Worm (Caenorhabditis elegans) whole organism, L4 larva: ENCODE results near the gene F42C5.5.

Source experiments
- F26F4.8 ChIP-seq: fragments of 200-800 bp; sonication (Bioruptor generic); conservative IDR thresholded peaks from 2 replicates; pipeline ENCODE4 v1.3.6; 2022; ENCODE audit warnings: missing genetic modification characterization, missing compliant biosample characterization
- F37D6.2 ChIP-seq: sonication (generic microtip); optimal IDR thresholded peaks from 2 replicates; lab custom pipeline; 2016; ENCODE audit warnings: mild to moderate bottlenecking, missing genetic modification characterization, missing compliant biosample characterization
- R02D3.7 ChIP-seq: fragments of 150-350 bp; sonication (generic microtip); optimal IDR thresholded peaks from 3 replicates; lab custom pipeline; 2014; ENCODE audit warnings: missing biosample characterization, missing genetic modification characterization
- Y105C5A.15 ChIP-seq: fragments of 200-800 bp; sonication (Bioruptor generic); IDR thresholded peaks from 2 replicates; pipeline ENCODE4 v1.3.6; 2022; ENCODE audit warnings: missing genetic modification characterization, missing compliant biosample characterization
- Y48G9A.11 ChIP-seq: fragments of 200-800 bp; sonication (Bioruptor generic); IDR thresholded peaks from 2 replicates; pipeline ENCODE4 v1.3.6; 2022; ENCODE audit warnings: missing genetic modification reagents, missing genetic modification characterization, missing compliant biosample characterization
- Y75B8A.6 ChIP-seq: fragments of 200-800 bp; sonication (Bioruptor generic); IDR thresholded peaks from 2 replicates; pipeline ENCODE4 v1.3.6; 2022; ENCODE audit warnings: missing genetic modification reagents, missing genetic modification characterization, missing compliant biosample characterization
- ZK337.2 ChIP-seq: fragments of 200-800 bp; sonication (Bioruptor generic); IDR thresholded peaks from 2 replicates; pipeline ENCODE4 v1.3.6; 2022; ENCODE audit warnings: missing genetic modification reagents, missing genetic modification characterization, missing compliant biosample characterization
- aha-1 ChIP-seq: fragments of 150-350 bp; peaks from one replicate; lab custom pipeline; 2014; ENCODE audit warnings: missing biosample characterization, missing genetic modification characterization
- ceh-28 ChIP-seq: fragments of 150-350 bp; optimal IDR thresholded peaks from 2 replicates; lab custom pipeline; 2014; ENCODE audit warnings: missing biosample characterization, missing genetic modification reagents, missing genetic modification characterization
- ceh-62 ChIP-seq: sonication (generic microtip); optimal IDR thresholded peaks from 2 replicates; lab custom pipeline; 2017; ENCODE audit warnings: missing biosample characterization, missing genetic modification characterization
- ceh-82 ChIP-seq: sonication (generic microtip); optimal IDR thresholded peaks from 2 replicates; lab custom pipeline; 2017; ENCODE audit warnings: missing biosample characterization, missing genetic modification characterization
- ctbp-1 ChIP-seq: fragments of 200-800 bp; sonication (Bioruptor generic); IDR thresholded peaks from 2 replicates; pipeline ENCODE4 v1.3.6; 2022; ENCODE audit warnings: missing genetic modification reagents, missing genetic modification characterization, missing compliant biosample characterization
- daf-8 ChIP-seq: fragments of 200-800 bp; sonication (Bioruptor generic); IDR thresholded peaks from 2 replicates; pipeline ENCODE4 v1.3.6; 2022; ENCODE audit warnings: missing genetic modification characterization, missing compliant biosample characterization
- dmd-6 ChIP-seq: fragments of 200-800 bp; sonication (Bioruptor generic); IDR thresholded peaks from 2 replicates; pipeline ENCODE4 v1.3.6; 2022; ENCODE audit warnings: missing genetic modification reagents, missing genetic modification characterization, missing compliant biosample characterization
- dmd-9 ChIP-seq: fragments of 200-800 bp; sonication (Bioruptor generic); IDR thresholded peaks from 2 replicates; pipeline ENCODE4 v1.3.6; 2022; ENCODE audit warnings: missing genetic modification reagents, missing genetic modification characterization, missing compliant biosample characterization
- dpl-1 ChIP-seq: fragments of 150-350 bp; optimal IDR thresholded peaks from 2 replicates; lab custom pipeline; 2014; ENCODE audit warnings: missing biosample characterization, missing genetic modification reagents, missing genetic modification characterization
- duxl-1 ChIP-seq: sonication (generic microtip); optimal IDR thresholded peaks from 2 replicates; lab custom pipeline; 2016; ENCODE audit warnings: mild to moderate bottlenecking, missing genetic modification characterization, moderate library complexity, missing compliant biosample characterization; ENCODE audit not compliant: poor library complexity
- dve-1 ChIP-seq: sonication (generic microtip); optimal IDR thresholded peaks from 2 replicates; lab custom pipeline; 2017; ENCODE audit warnings: antibody characterized with exemption, mild to moderate bottlenecking, missing genetic modification characterization, missing compliant biosample characterization; ENCODE audit not compliant: insufficient read depth
- gei-8 ChIP-seq: fragments of 200-800 bp; sonication (Bioruptor generic); optimal IDR thresholded peaks from 2 replicates; lab custom pipeline; 2018; ENCODE audit warnings: mild to moderate bottlenecking, missing genetic modification characterization, missing compliant biosample characterization
- hif-1 ChIP-seq, 2 experiments: sonication (generic microtip); optimal IDR thresholded peaks; 2 replicates each; lab custom pipeline; 2016 to 2017; ENCODE audit warnings: missing compliant biosample characterization in 2 of 2, missing genetic modification characterization in 2 of 2, missing genetic modification reagents in 2 of 2, missing genotype in 2 of 2, mild to moderate bottlenecking in 1 of 2
- hlh-30 ChIP-seq: sonication (generic microtip); optimal IDR thresholded peaks from 2 replicates; lab custom pipeline; 2017; ENCODE audit warnings: antibody characterized with exemption, mild to moderate bottlenecking, missing genetic modification characterization, missing compliant biosample characterization; ENCODE audit not compliant: insufficient read depth
- hmg-1.1 ChIP-seq: fragments of 200-800 bp; sonication (Bioruptor generic); IDR thresholded peaks from 2 replicates; pipeline ENCODE4 v1.3.6; 2022; ENCODE audit warnings: missing genetic modification reagents, missing genetic modification characterization, missing compliant biosample characterization
- lim-7 ChIP-seq: fragments of 200-800 bp; sonication (Bioruptor generic); IDR thresholded peaks from 2 replicates; pipeline ENCODE4 v1.3.6; 2022; ENCODE audit warnings: missing genetic modification characterization, missing compliant biosample characterization
- lin-1 ChIP-seq: fragments of 200-800 bp; sonication (Bioruptor generic); IDR thresholded peaks from 2 replicates; pipeline ENCODE4 v1.3.6; 2022; ENCODE audit warnings: missing genetic modification reagents, missing genetic modification characterization, missing compliant biosample characterization
- lir-3 ChIP-seq: sonication (generic microtip); optimal IDR thresholded peaks from 2 replicates; lab custom pipeline; 2016; ENCODE audit warnings: mild to moderate bottlenecking, missing genetic modification characterization, missing compliant biosample characterization
- lsy-2 ChIP-seq, 2 experiments: fragments of 150-350 bp in 1 of 2; sonication (generic microtip) in 1 of 2; optimal IDR thresholded peaks; 2 replicates each; lab custom pipeline; 2014 to 2017; ENCODE audit warnings: missing biosample characterization in 2 of 2, missing genetic modification characterization in 2 of 2
- mes-2 ChIP-seq: sonication (generic microtip); optimal IDR thresholded peaks from 2 replicates; lab custom pipeline; 2016; ENCODE audit warnings: missing genotype, mild to moderate bottlenecking, missing genetic modification characterization, missing compliant biosample characterization; ENCODE audit not compliant: poor library complexity, severe bottlenecking
- mxl-3 ChIP-seq: fragments of 200-800 bp; sonication (Bioruptor generic); optimal IDR thresholded peaks from 2 replicates; lab custom pipeline; 2018; ENCODE audit warnings: mild to moderate bottlenecking, missing genetic modification characterization, missing compliant biosample characterization
- nhr-102 ChIP-seq: sonication (generic microtip); optimal IDR thresholded peaks from 2 replicates; lab custom pipeline; 2016; ENCODE audit warnings: mild to moderate bottlenecking, missing genetic modification characterization, moderate library complexity, missing compliant biosample characterization
- nhr-11 ChIP-seq: fragments of 150-350 bp; optimal IDR thresholded peaks from 2 replicates; lab custom pipeline; 2014; ENCODE audit warnings: missing biosample characterization, missing genetic modification characterization
- nhr-28 ChIP-seq: fragments of 150-350 bp; optimal IDR thresholded peaks from 2 replicates; lab custom pipeline; 2014; ENCODE audit warnings: missing biosample characterization, missing genetic modification characterization
- pqm-1 ChIP-seq: sonication (generic microtip); optimal IDR thresholded peaks from 2 replicates; lab custom pipeline; 2017; ENCODE audit warnings: missing biosample characterization, missing genetic modification characterization
- snpc-1.2 ChIP-seq: fragments of 200-800 bp; sonication (Bioruptor generic); IDR thresholded peaks from 2 replicates; pipeline ENCODE4 v1.3.6; 2022; ENCODE audit warnings: missing genetic modification reagents, missing genetic modification characterization, missing compliant biosample characterization
- snpc-4 ChIP-seq: fragments of 150-350 bp; optimal IDR thresholded peaks from 2 replicates; lab custom pipeline; 2014; ENCODE audit warnings: missing biosample characterization, missing genetic modification characterization
- spr-3 ChIP-seq: fragments of 200-800 bp; sonication (Bioruptor generic); optimal IDR thresholded peaks from 2 replicates; lab custom pipeline; 2018; ENCODE audit warnings: mild to moderate bottlenecking, missing genetic modification characterization, missing compliant biosample characterization
- unc-39 ChIP-seq: sonication (generic microtip); optimal IDR thresholded peaks from 2 replicates; lab custom pipeline; 2017; ENCODE audit warnings: missing biosample characterization, missing genetic modification characterization
- zfp-2 ChIP-seq: sonication (generic microtip); optimal IDR thresholded peaks from 2 replicates; lab custom pipeline; 2016; ENCODE audit warnings: mild to moderate bottlenecking, missing genetic modification characterization, missing compliant biosample characterization
- zip-11 ChIP-seq: fragments of 200-800 bp; sonication (Bioruptor generic); IDR thresholded peaks from 2 replicates; pipeline ENCODE4 v1.3.6; 2022; ENCODE audit warnings: missing genetic modification characterization, missing compliant biosample characterization

The F42C5.5 gene

DNA sequence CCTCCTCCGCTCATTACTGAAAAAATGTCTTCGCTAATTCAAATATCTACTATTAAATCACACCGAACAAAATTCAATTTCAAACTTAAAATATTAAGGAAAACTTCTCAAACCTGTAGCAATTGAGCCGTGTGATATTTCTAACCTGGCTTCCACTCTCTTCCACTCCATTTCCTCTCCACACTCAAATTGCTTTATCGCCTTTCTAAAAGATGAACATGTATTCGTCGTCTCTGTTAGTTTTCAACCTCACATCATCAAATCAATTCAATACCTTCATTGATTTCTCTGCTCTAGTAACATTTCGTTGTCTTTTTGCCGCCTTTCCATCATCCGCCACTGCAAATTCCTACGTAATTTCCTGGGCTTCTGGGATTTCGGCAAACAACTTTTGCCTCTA, 2.1 kb downstream of the F42C5.5 start, which contains the start of gene F42C5.4:
F42C5.4 (minus strand) TSS at position 171 of the 400 bp plus-strand sequence.
- TF ChIP-seq nhr-11, result no peak
- TF ChIP-seq lim-7, result no peak
- no peak for TF ChIP-seq lir-3 (tag; lab: Kevin White, UChicago)
- peak; percentile 91 for TF ChIP-seq aha-1 (tag; lab: Kevin White, UChicago)

DNA sequence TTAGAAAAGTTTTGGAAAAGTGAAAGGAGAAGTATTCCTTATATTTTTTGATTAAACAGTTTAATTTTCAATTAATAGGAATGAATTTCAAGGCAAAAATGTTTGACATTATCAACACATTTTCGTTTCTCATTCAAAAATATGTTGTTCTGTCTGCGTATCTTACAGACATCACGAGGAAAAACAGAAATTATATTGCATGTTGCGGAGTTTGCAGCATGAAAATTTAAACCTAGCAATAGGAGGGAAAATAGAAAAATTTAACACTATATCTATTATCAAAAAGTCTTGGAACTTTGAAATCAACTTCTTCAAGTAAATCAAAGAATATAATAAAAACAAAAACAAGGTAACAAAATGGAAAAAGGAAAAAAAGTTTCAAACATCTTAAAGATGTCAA, 3.0 kb downstream of the F42C5.5 start:
- TF ChIP-seq nhr-28 (tag; lab: Kevin White, UChicago) (peak; percentile 12), dmd-9 (GFP tag; lab: Robert Waterston, UW) (no peak), ctbp-1 (GFP tag; lab: Robert Waterston, UW) (no peak), daf-8 (no peak), ZK337.2 (GFP tag; lab: Robert Waterston, UW) (no peak), dpl-1 (peak; percentile 28), Y48G9A.11 (no peak), nhr-11 (no peak), hlh-30 (tag; lab: Kevin White, UChicago) (peak; percentile 75), zip-11 (GFP tag; lab: Robert Waterston, UW) (no peak), ceh-28 (no peak), snpc-1.2 (GFP tag; lab: Robert Waterston, UW) (no peak), duxl-1 (tag; lab: Kevin White, UChicago) (no peak), zfp-2 (tag; lab: Kevin White, UChicago) (no peak), snpc-4 (tag; lab: Kevin White, UChicago) (no peak), Y75B8A.6 (GFP tag; lab: Robert Waterston, UW) (no peak), lsy-2 (tag; optimal IDR thresholded peaks at IDR 0.05; lab: Kevin White, UChicago) (no peak), unc-39 (no peak), nhr-102 (tag; lab: Kevin White, UChicago) (no peak), gei-8 (no peak), dve-1 (tag; lab: Kevin White, UChicago) (peak; percentile 2), pqm-1 (tag; lab: Kevin White, UChicago) (no peak)

DNA sequence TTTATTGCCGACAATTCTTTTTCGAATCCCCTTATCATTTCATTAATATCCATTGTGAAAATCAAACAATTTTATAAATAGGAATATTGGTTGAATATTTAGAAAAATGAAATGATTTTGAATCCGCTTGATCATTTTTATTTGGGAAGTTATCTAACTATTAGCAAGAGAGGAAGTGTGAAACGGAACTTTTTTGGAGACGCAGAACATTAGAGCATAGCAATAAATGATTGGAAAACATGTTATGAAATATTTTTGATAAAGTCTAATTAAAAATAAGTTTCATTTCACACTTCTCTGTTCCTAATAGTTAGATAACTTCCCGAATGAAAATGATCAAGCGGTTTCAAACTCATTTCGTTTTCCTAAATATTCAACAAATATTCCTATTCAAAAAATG, 6.5 kb downstream of the F42C5.5 start, which contains the start of gene F42C5.3:
F42C5.3 (minus strand) TSS at position 101 of the 400 bp plus-strand sequence.
- TF ChIP-seq mxl-3 (GFP tag; lab: Kevin White, UChicago) (no peak), duxl-1 (tag; lab: Kevin White, UChicago) (no peak), ctbp-1 (GFP tag; lab: Robert Waterston, UW) (no peak), pqm-1 (tag; lab: Kevin White, UChicago) (no peak), F37D6.2 (no peak), spr-3 (no peak), lin-1 (GFP tag; lab: Robert Waterston, UW) (no peak), hmg-1.1 (GFP tag; lab: Robert Waterston, UW) (no peak), dmd-6 (GFP tag; lab: Robert Waterston, UW) (no peak), daf-8 (no peak), zip-11 (GFP tag; lab: Robert Waterston, UW) (no peak), ceh-82 (tag; lab: Kevin White, UChicago) (no peak), F26F4.8 (GFP tag; lab: Robert Waterston, UW) (no peak), R02D3.7 (tag; lab: Kevin White, UChicago) (no peak), mes-2 (no peak), Y48G9A.11 (no peak), ceh-62 (tag; lab: Kevin White, UChicago) (no peak), snpc-1.2 (GFP tag; lab: Robert Waterston, UW) (no peak)

DNA sequence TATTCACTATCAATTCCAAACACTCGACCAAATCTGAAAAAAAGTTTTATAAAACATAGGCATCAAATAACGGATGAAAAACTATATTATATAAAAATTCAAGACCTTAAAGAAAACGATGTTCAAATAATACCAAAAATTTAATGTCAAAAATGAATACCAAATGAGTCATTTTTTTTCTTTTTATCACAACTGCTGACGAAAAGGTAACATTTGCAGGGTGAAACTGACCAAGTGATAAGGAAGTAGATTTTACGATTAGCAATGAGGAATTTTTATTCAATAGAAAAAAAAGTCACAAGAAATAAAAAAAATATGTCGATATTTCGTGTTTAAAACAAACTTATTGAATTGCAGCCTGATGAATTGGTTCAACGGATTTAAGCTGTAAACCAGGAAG, 8.2 kb downstream of the F42C5.5 start, which contains the start of gene C06E4.8:
C06E4.8 (minus strand) TSS at position 37 of the 400 bp plus-strand sequence.
- TF ChIP-seq pqm-1 (tag; lab: Kevin White, UChicago) (peak; percentile 61), hif-1 (tag; optimal IDR thresholded peaks at IDR 0.05; lab: Kevin White, UChicago) (no peak), Y105C5A.15 (no peak), nhr-28 (tag; lab: Kevin White, UChicago) (peak; percentile 25)
